Fruit fly (Drosophila melanogaster) whole organism, embryonic: Measurements from ENCODE around the gene CG46309.

Source experiments
- Antp ChIP-seq: fragments of 200-800 bp; sonication (Bioruptor generic); optimal IDR thresholded peaks from 3 replicates; lab custom pipeline; 2016; ENCODE audit warnings: missing biosample characterization, missing genetic modification characterization
- Awh ChIP-seq: fragments of 200-800 bp; sonication (Bioruptor generic); IDR thresholded peaks from 2 replicates; pipeline ENCODE4, ENCODE4 v1.3.6; 2022; ENCODE audit warnings: missing biosample characterization, missing genetic modification characterization
- BtbVII ChIP-seq: fragments of 200-800 bp; sonication (Bioruptor generic); optimal IDR thresholded peaks from 3 replicates; lab custom pipeline; 2017; ENCODE audit warnings: missing biosample characterization, mild to moderate bottlenecking, missing genetic modification characterization
- CG10209 ChIP-seq: fragments of 200-800 bp; sonication (Bioruptor generic); optimal IDR thresholded peaks from 3 replicates; lab custom pipeline; 2017; ENCODE audit warnings: missing biosample characterization, mild to moderate bottlenecking, missing genetic modification characterization, missing genetic modification reagents
- CG10431 ChIP-seq: fragments of 200-800 bp; sonication (Bioruptor generic); optimal IDR thresholded peaks from 3 replicates; lab custom pipeline; 2018; ENCODE audit warnings: missing biosample characterization, mild to moderate bottlenecking, missing genetic modification characterization
- CG11504 ChIP-seq: fragments of 200-800 bp; sonication (Bioruptor generic); optimal IDR thresholded peaks from 3 replicates; lab custom pipeline; 2019; ENCODE audit warnings: missing biosample characterization, mild to moderate bottlenecking, missing genetic modification characterization, moderate library complexity
- CG11723 ChIP-seq: fragments of 200-800 bp; sonication (Bioruptor generic); optimal IDR thresholded peaks from 2 replicates; lab custom pipeline; 2017; ENCODE audit warnings: missing biosample characterization, mild to moderate bottlenecking, missing genetic modification characterization
- CG12769 ChIP-seq: fragments of 200-800 bp; sonication (Bioruptor generic); optimal IDR thresholded peaks from 2 replicates; lab custom pipeline; 2019; ENCODE audit warnings: missing biosample characterization, mild to moderate bottlenecking, missing genetic modification characterization, moderate library complexity
- CG1792 ChIP-seq: fragments of 200-800 bp; sonication (Bioruptor generic); optimal IDR thresholded peaks from 2 replicates; lab custom pipeline; 2016; ENCODE audit warnings: missing biosample characterization, missing genetic modification characterization
- CG32772 ChIP-seq: fragments of 200-800 bp; sonication (Bioruptor generic); IDR thresholded peaks from 2 replicates; pipeline ENCODE4 v1.3.6; 2022; ENCODE audit warnings: missing biosample characterization, missing genetic modification characterization
- CG33213 ChIP-seq: fragments of 200-800 bp; sonication (Bioruptor generic); optimal IDR thresholded peaks from 3 replicates; lab custom pipeline; 2016; ENCODE audit warnings: missing biosample characterization, missing genetic modification characterization
- CG3838 ChIP-seq: fragments of 200-800 bp; sonication (Bioruptor generic); optimal IDR thresholded peaks from 3 replicates; lab custom pipeline; 2016; ENCODE audit warnings: missing biosample characterization, missing genetic modification characterization
- CG3995 ChIP-seq: fragments of 200-800 bp; sonication (Bioruptor generic); optimal IDR thresholded peaks from 3 replicates; lab custom pipeline; 2016; ENCODE audit warnings: missing biosample characterization, missing genetic modification characterization
- CG4730 ChIP-seq: fragments of 200-800 bp; sonication (Bioruptor generic); IDR thresholded peaks from 2 replicates; pipeline ENCODE4 v1.3.6; 2022; ENCODE audit warnings: missing biosample characterization, missing genetic modification characterization
- CG5953 ChIP-seq: fragments of 200-800 bp; sonication (Bioruptor generic); IDR thresholded peaks from 2 replicates; pipeline ENCODE4 v1.3.6; 2022; ENCODE audit warnings: missing biosample characterization, missing genetic modification characterization
- CG6813 ChIP-seq: fragments of 200-800 bp; sonication (Bioruptor generic); optimal IDR thresholded peaks from 2 replicates; lab custom pipeline; 2017; ENCODE audit warnings: missing biosample characterization, missing genetic modification characterization, mild to moderate bottlenecking, moderate library complexity, missing genetic modification reagents
- CG8478 ChIP-seq: fragments of >200 bp; optimal IDR thresholded peaks from 2 replicates; lab custom pipeline; 2018
- CG8924 ChIP-seq: fragments of 200-800 bp; optimal IDR thresholded peaks from 3 replicates; lab custom pipeline; 2019; ENCODE audit warnings: missing biosample characterization, mild to moderate bottlenecking, missing genetic modification characterization, moderate library complexity
- CHES-1-like ChIP-seq: fragments of 200-800 bp; sonication (Bioruptor generic); optimal IDR thresholded peaks from 2 replicates; lab custom pipeline; 2016; ENCODE audit warnings: missing biosample characterization, missing genetic modification characterization
- HLH3B ChIP-seq: fragments of 200-800 bp; sonication (Bioruptor generic); IDR thresholded peaks from 2 replicates; pipeline ENCODE4 v1.3.6; 2022; ENCODE audit warnings: missing biosample characterization, missing genetic modification characterization
- Hey ChIP-seq: fragments of 200-800 bp; sonication (Bioruptor generic); optimal IDR thresholded peaks from 3 replicates; lab custom pipeline; 2018; ENCODE audit warnings: missing biosample characterization, mild to moderate bottlenecking, missing genetic modification characterization
- Hsf ChIP-seq: fragments of 200-800 bp; sonication (Bioruptor generic); optimal IDR thresholded peaks from 3 replicates; lab custom pipeline; 2016; ENCODE audit warnings: missing biosample characterization, missing genetic modification characterization
- Max ChIP-seq: fragments of 200-800 bp; sonication (Bioruptor generic); optimal IDR thresholded peaks from 2 replicates; lab custom pipeline; 2016; ENCODE audit warnings: missing biosample characterization, mild to moderate bottlenecking, missing genetic modification characterization
- Mes4 ChIP-seq: fragments of 200-800 bp; sonication (Bioruptor generic); optimal IDR thresholded peaks from 2 replicates; lab custom pipeline; 2016; ENCODE audit warnings: missing biosample characterization, missing genetic modification characterization
- Mrtf ChIP-seq: fragments of 200-800 bp; sonication (Bioruptor generic); IDR thresholded peaks from 3 replicates; pipeline ENCODE4 v1.3.6; 2022; ENCODE audit warnings: missing biosample characterization, missing genetic modification characterization
- Side ChIP-seq: fragments of 200-800 bp; sonication (Bioruptor generic); optimal IDR thresholded peaks from 2 replicates; lab custom pipeline; 2016; ENCODE audit warnings: missing biosample characterization, missing genetic modification characterization
- ac ChIP-seq: fragments of 200-800 bp; sonication (Bioruptor generic); optimal IDR thresholded peaks from 3 replicates; lab custom pipeline; 2017; ENCODE audit warnings: missing biosample characterization, mild to moderate bottlenecking, missing genetic modification characterization
- ase ChIP-seq: fragments of 200-800 bp; sonication (Bioruptor generic); IDR thresholded peaks from 3 replicates; pipeline ENCODE4 v1.3.6; 2022; ENCODE audit warnings: missing biosample characterization, missing genetic modification characterization
- bab2 ChIP-seq: fragments of 200-800 bp; sonication (Bioruptor generic); optimal IDR thresholded peaks from 2 replicates; lab custom pipeline; 2016; ENCODE audit warnings: missing biosample characterization, missing genetic modification characterization
- cas ChIP-seq: fragments of 200-800 bp; sonication (Bioruptor generic); IDR thresholded peaks from 2 replicates; pipeline ENCODE4 v1.3.6; 2022; ENCODE audit warnings: missing biosample characterization, missing genetic modification characterization
- corto ChIP-seq: fragments of 200-800 bp; sonication (Bioruptor generic); optimal IDR thresholded peaks from 2 replicates; lab custom pipeline; 2016; ENCODE audit warnings: missing biosample characterization, mild to moderate bottlenecking, missing genetic modification characterization, moderate library complexity
- fru ChIP-seq: fragments of >200 bp; optimal IDR thresholded peaks from 2 replicates; lab custom pipeline; 2017
- jing ChIP-seq: fragments of 200-800 bp; sonication (Bioruptor generic); optimal IDR thresholded peaks from 2 replicates; lab custom pipeline; 2018; ENCODE audit warnings: missing biosample characterization, mild to moderate bottlenecking, missing genetic modification characterization
- kah ChIP-seq: fragments of 200-800 bp; sonication (Bioruptor generic); optimal IDR thresholded peaks from 2 replicates; lab custom pipeline; 2018; ENCODE audit warnings: missing biosample characterization, mild to moderate bottlenecking, missing genetic modification characterization
- kni ChIP-seq: fragments of 200-800 bp; sonication (Bioruptor generic); optimal IDR thresholded peaks from 3 replicates; lab custom pipeline; 2017; ENCODE audit warnings: mild to moderate bottlenecking, missing biosample characterization, missing genetic modification reagents, missing genetic modification characterization
- knrl ChIP-seq: fragments of 200-800 bp; sonication (Bioruptor generic); IDR thresholded peaks from 3 replicates; pipeline ENCODE4 v1.3.6; 2022; ENCODE audit warnings: missing biosample characterization, missing genetic modification characterization; ENCODE audit not compliant: partially characterized antibody
- onecut ChIP-seq: fragments of 200-800 bp; sonication (Bioruptor generic); IDR thresholded peaks from 2 replicates; pipeline ENCODE4 v1.3.6; 2022; ENCODE audit warnings: missing biosample characterization, missing genetic modification characterization
- org-1 ChIP-seq: fragments of 200-800 bp; sonication (Bioruptor generic); optimal IDR thresholded peaks from 2 replicates; lab custom pipeline; 2017; ENCODE audit warnings: missing biosample characterization, missing genetic modification characterization
- pb ChIP-seq: fragments of 200-800 bp; sonication (Bioruptor generic); optimal IDR thresholded peaks from 3 replicates; lab custom pipeline; 2016; ENCODE audit warnings: missing biosample characterization, missing genetic modification characterization
- pita ChIP-seq: fragments of 200-800 bp; sonication (Bioruptor generic); optimal IDR thresholded peaks from 2 replicates; lab custom pipeline; 2017; ENCODE audit warnings: missing biosample characterization, mild to moderate bottlenecking, missing genetic modification characterization
- pum ChIP-seq: fragments of 200-800 bp; sonication (Bioruptor generic); optimal IDR thresholded peaks from 2 replicates; lab custom pipeline; 2016; ENCODE audit warnings: missing biosample characterization, missing genetic modification characterization
- pzg ChIP-seq: fragments of 200-800 bp; sonication (Bioruptor generic); optimal IDR thresholded peaks from 3 replicates; lab custom pipeline; 2018; ENCODE audit warnings: missing biosample characterization, mild to moderate bottlenecking, missing genetic modification characterization, moderate library complexity
- salm ChIP-seq: fragments of 200-800 bp; sonication (Bioruptor generic); optimal IDR thresholded peaks from 2 replicates; lab custom pipeline; 2018; ENCODE audit warnings: missing biosample characterization, mild to moderate bottlenecking, missing genetic modification characterization
- sim ChIP-seq: fragments of 200-800 bp; sonication (Bioruptor generic); IDR thresholded peaks from 2 replicates; pipeline ENCODE4 v1.3.6; 2022; ENCODE audit warnings: missing biosample characterization, missing genetic modification characterization
- sima ChIP-seq: fragments of 200-800 bp; sonication (Bioruptor generic); optimal IDR thresholded peaks from 2 replicates; lab custom pipeline; 2016; ENCODE audit warnings: missing biosample characterization, missing genetic modification characterization
- so ChIP-seq: fragments of 200-800 bp; sonication (Bioruptor generic); IDR thresholded peaks from 3 replicates; pipeline ENCODE4 v1.3.6; 2022; ENCODE audit warnings: missing biosample characterization, missing genetic modification characterization
- sob ChIP-seq: fragments of 200-800 bp; sonication (Bioruptor generic); IDR thresholded peaks from 2 replicates; pipeline ENCODE4 v1.3.6; 2022; ENCODE audit warnings: missing biosample characterization, missing genetic modification characterization
- stwl ChIP-seq: fragments of 200-800 bp; sonication (Bioruptor generic); optimal IDR thresholded peaks from 3 replicates; lab custom pipeline; 2018; ENCODE audit warnings: missing biosample characterization, mild to moderate bottlenecking, missing genetic modification characterization, moderate library complexity
- tap ChIP-seq: fragments of 200-800 bp; optimal IDR thresholded peaks from 3 replicates; lab custom pipeline; 2019; ENCODE audit warnings: missing biosample characterization, mild to moderate bottlenecking, missing genetic modification characterization, moderate library complexity
- tup ChIP-seq: fragments of 200-800 bp; sonication (Bioruptor generic); optimal IDR thresholded peaks from 2 replicates; lab custom pipeline; 2016; ENCODE audit warnings: missing biosample characterization, mild to moderate bottlenecking, missing genetic modification characterization, moderate library complexity
- zen ChIP-seq: fragments of 200-800 bp; sonication (Bioruptor generic); optimal IDR thresholded peaks from 3 replicates; lab custom pipeline; 2018; ENCODE audit warnings: missing biosample characterization, mild to moderate bottlenecking, missing genetic modification characterization, moderate library complexity
- zfh1 ChIP-seq: fragments of 200-800 bp; sonication (Bioruptor generic); IDR thresholded peaks from 3 replicates; pipeline ENCODE4 v1.3.6; 2022; ENCODE audit warnings: missing biosample characterization, missing genetic modification characterization

Gene CG46309

DNA sequence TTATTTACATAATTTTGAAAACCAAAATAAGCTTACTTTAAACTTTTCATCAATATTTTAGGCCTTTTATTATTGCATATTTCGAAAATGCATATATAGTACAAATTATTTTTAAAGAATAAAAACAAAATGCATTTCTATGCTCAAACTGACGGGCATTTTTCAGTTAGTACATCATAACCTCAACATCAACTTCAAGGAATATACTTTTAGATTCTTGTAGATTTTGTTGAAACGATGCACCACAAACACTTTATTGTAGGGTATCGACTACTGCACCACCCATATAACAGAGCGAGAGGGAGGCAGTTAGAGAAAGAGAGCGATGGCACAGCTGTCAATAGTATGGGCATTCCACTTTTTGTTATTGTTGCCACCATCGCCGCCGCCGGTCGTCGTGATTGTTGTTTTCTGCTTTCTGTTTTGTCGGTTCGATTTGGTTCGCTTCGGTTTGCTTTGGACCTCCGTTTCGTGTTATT, 28.2 kb upstream of the CG46309 start (continued):
- no peak for TF ChIP-seq Hey (tag; lab: Kevin White, UChicago)
- peak; percentile 82 for TF ChIP-seq zfh1 (GFP tag; lab: Robert Waterston, UW)
- peak; percentile 87 for TF ChIP-seq Antp (GFP tag; lab: Kevin White, UChicago)
- TF ChIP-seq so = peak; percentile 86; the same call in 2 of the 3 replicates
- no peak for TF ChIP-seq corto (GFP tag; lab: Kevin White, UChicago)
- peak; percentile 48 for TF ChIP-seq stwl
- TF ChIP-seq pzg = no peak
- no peak for TF ChIP-seq knrl (GFP tag; lab: Robert Waterston, UW)
- peak; percentile 83 for TF ChIP-seq ac (GFP tag; lab: Kevin White, UChicago)
- peak; percentile 83 for TF ChIP-seq HLH3B (GFP tag; lab: Robert Waterston, UW)
- no peak for TF ChIP-seq CG8478 (lab: Kevin White, UChicago)
- peak; percentile 78 for TF ChIP-seq CG6813
- TF ChIP-seq CG10431 (GFP tag; lab: Kevin White, UChicago) = peak; percentile 76
- peak; percentile 96 for TF ChIP-seq CG11504
- TF ChIP-seq CG1792 (GFP tag; lab: Kevin White, UChicago) = peak; percentile 57
- peak; percentile 55; the same call in 1 of the 2 replicates for TF ChIP-seq sob
- TF ChIP-seq sim (GFP tag; lab: Robert Waterston, UW) = peak; percentile 57; the same call in 1 of the 2 replicates
- peak; percentile 90 for TF ChIP-seq jing (GFP tag; lab: Kevin White, UChicago)
- TF ChIP-seq CG11723 (GFP tag; lab: Kevin White, UChicago) = peak; percentile 90
- peak; percentile 87 for TF ChIP-seq Max
- TF ChIP-seq BtbVII (GFP tag; lab: Kevin White, UChicago) = peak; percentile 84
- peak; percentile 71; the same call in 2 of the 3 replicates for TF ChIP-seq ase (GFP tag; lab: Robert Waterston, UW)
- no peak for TF ChIP-seq fru
- peak; percentile 71 for TF ChIP-seq CG4730 (GFP tag; lab: Robert Waterston, UW)
- peak; percentile 68; the same call in 1 of the 2 replicates for TF ChIP-seq Awh (GFP tag; lab: Robert Waterston, UW)
- peak; percentile 65 for TF ChIP-seq CG33213 (GFP tag; lab: Kevin White, UChicago)
- TF ChIP-seq Side (GFP tag; lab: Kevin White, UChicago) = peak; percentile 83
- peak; percentile 93 for TF ChIP-seq CG10209 (GFP tag; lab: Kevin White, UChicago)
- no peak for TF ChIP-seq cas
- TF ChIP-seq bab2 (GFP tag; lab: Kevin White, UChicago) = peak; percentile 82
- TF ChIP-seq kni (GFP tag; lab: Kevin White, UChicago) = peak; percentile 80
- peak; percentile 91 for TF ChIP-seq pum
- TF ChIP-seq salm (tag; lab: Kevin White, UChicago) = peak; percentile 92
- TF ChIP-seq CG3838 = peak; percentile 76
- TF ChIP-seq zen (tag; lab: Kevin White, UChicago) = peak; percentile 59
- TF ChIP-seq CG3995 (GFP tag; lab: Kevin White, UChicago) = peak; percentile 41
- 0 out of 2 replicates have a peak, but pooled peaks have one; percentile 3 for TF ChIP-seq CG5953 (GFP tag; lab: Robert Waterston, UW)
- peak; percentile 95 for TF ChIP-seq org-1 (GFP tag; lab: Kevin White, UChicago)
- TF ChIP-seq CG8924 = peak; percentile 96
- peak; percentile 84 for TF ChIP-seq kah (GFP tag; lab: Kevin White, UChicago)
- TF ChIP-seq Mes4 (GFP tag; lab: Kevin White, UChicago) = peak; percentile 81
- peak; percentile 92 for TF ChIP-seq Hsf
- TF ChIP-seq tap = peak; percentile 92
- no peak for TF ChIP-seq pita (GFP tag; lab: Kevin White, UChicago)
- TF ChIP-seq pb = peak; percentile 71
- peak; percentile 77 for TF ChIP-seq CHES-1-like
- TF ChIP-seq CG32772 (GFP tag; lab: Robert Waterston, UW) = peak; percentile 71
- peak; percentile 51 for TF ChIP-seq sima (GFP tag; lab: Kevin White, UChicago)
- TF ChIP-seq Mrtf (GFP tag; lab: Robert Waterston, UW) = peak; percentile 67; the same call in 1 of the 3 replicates
- peak; percentile 73 for TF ChIP-seq CG12769 (tag; lab: Kevin White, UChicago)
- TF ChIP-seq tup (GFP tag; lab: Kevin White, UChicago) = peak; percentile 72
- peak; percentile 62 for TF ChIP-seq onecut (GFP tag; lab: Robert Waterston, UW)
